Worm (Caenorhabditis elegans) whole organism, mixed stage, embryonic: Measurements from ENCODE around the gene ncl-1.
A peak's percentile ranks its signal among the peaks of the same experiment; 100 is the strongest.

Experiments
- M03D4.4 ChIP-seq: sonication (generic microtip); optimal IDR thresholded peaks from 2 replicates; lab custom pipeline; 2017; ENCODE audit warnings: mild to moderate bottlenecking, missing genetic modification characterization, missing compliant biosample characterization
- blmp-1 ChIP-seq: fragments of 150-350 bp; optimal IDR thresholded peaks from 2 replicates; lab custom pipeline; 2014; ENCODE audit warnings: missing biosample characterization, missing genetic modification characterization
- ceh-39 ChIP-seq: fragments of 150-350 bp; optimal IDR thresholded peaks from 2 replicates; lab custom pipeline; 2014; ENCODE audit warnings: missing biosample characterization, missing genetic modification characterization
- ceh-83 ChIP-seq: fragments of 200-800 bp; sonication (Bioruptor generic); optimal IDR thresholded peaks from 2 replicates; lab custom pipeline; 2018; ENCODE audit warnings: mild to moderate bottlenecking, missing genetic modification characterization, missing compliant biosample characterization
- ces-1 ChIP-seq: fragments of 150-350 bp; optimal IDR thresholded peaks from 2 replicates; lab custom pipeline; 2014; ENCODE audit warnings: missing biosample characterization, missing genetic modification reagents, missing genetic modification characterization
- cnd-1 ChIP-seq: fragments of 200-800 bp; sonication (Bioruptor generic); optimal IDR thresholded peaks from 2 replicates; lab custom pipeline; 2018; ENCODE audit warnings: mild to moderate bottlenecking, missing genetic modification characterization, missing compliant biosample characterization
- elt-1 ChIP-seq: sonication (generic microtip); optimal IDR thresholded peaks from 2 replicates; lab custom pipeline; 2017; ENCODE audit warnings: missing genetic modification characterization, mild to moderate bottlenecking, missing compliant biosample characterization, antibody characterized with exemption, moderate library complexity, borderline replicate concordance; ENCODE audit not compliant: insufficient read depth
- elt-3 ChIP-seq: fragments of 150-350 bp; optimal IDR thresholded peaks from 2 replicates; lab custom pipeline; 2014; ENCODE audit warnings: missing biosample characterization, missing genetic modification characterization
- flh-1 ChIP-seq: fragments of 200-800 bp; sonication (Bioruptor generic); optimal IDR thresholded peaks from 2 replicates; lab custom pipeline; 2018; ENCODE audit warnings: mild to moderate bottlenecking, missing genetic modification characterization, moderate library complexity, missing compliant biosample characterization
- ham-2 ChIP-seq: fragments of 200-800 bp; sonication (Bioruptor generic); optimal IDR thresholded peaks from 2 replicates; lab custom pipeline; 2018; ENCODE audit warnings: mild to moderate bottlenecking, missing genetic modification characterization, missing compliant biosample characterization
- hlh-1 ChIP-seq: fragments of 150-350 bp; optimal IDR thresholded peaks from 2 replicates; lab custom pipeline; 2014; ENCODE audit warnings: missing biosample characterization, missing genetic modification reagents, missing genetic modification characterization
- lin-13 ChIP-seq: fragments of 150-350 bp; optimal IDR thresholded peaks from 2 replicates; lab custom pipeline; 2014; ENCODE audit warnings: missing biosample characterization, missing genetic modification characterization
- lin-32 ChIP-seq: fragments of 200-800 bp; sonication (Bioruptor generic); optimal IDR thresholded peaks from 2 replicates; lab custom pipeline; 2018; ENCODE audit warnings: mild to moderate bottlenecking, missing genetic modification characterization, missing compliant biosample characterization
- lsy-2 ChIP-seq: fragments of 150-350 bp; optimal IDR thresholded peaks from 2 replicates; lab custom pipeline; 2014; ENCODE audit warnings: missing biosample characterization, missing genetic modification characterization
- mab-5 ChIP-seq: fragments of 150-350 bp; optimal IDR thresholded peaks from 2 replicates; lab custom pipeline; 2014; ENCODE audit warnings: missing biosample characterization, missing genetic modification characterization
- mep-1 ChIP-seq: fragments of 150-350 bp; optimal IDR thresholded peaks from 2 replicates; lab custom pipeline; 2017; ENCODE audit warnings: missing biosample characterization, missing genetic modification reagents, missing genetic modification characterization, inconsistent platforms
- mls-2 ChIP-seq: sonication (generic microtip); optimal IDR thresholded peaks from 2 replicates; lab custom pipeline; 2016; ENCODE audit warnings: mild to moderate bottlenecking, missing genetic modification characterization, moderate library complexity, missing compliant biosample characterization
- nhr-12 ChIP-seq: fragments of 150-350 bp; optimal IDR thresholded peaks from 2 replicates; lab custom pipeline; 2014; ENCODE audit warnings: missing biosample characterization, missing genetic modification characterization
- nhr-2 ChIP-seq: fragments of 150-350 bp; optimal IDR thresholded peaks from 2 replicates; lab custom pipeline; 2014; ENCODE audit warnings: missing biosample characterization, missing genetic modification characterization
- nhr-237 ChIP-seq: fragments of 150-350 bp; optimal IDR thresholded peaks from 2 replicates; lab custom pipeline; 2014; ENCODE audit warnings: missing biosample characterization, missing genetic modification characterization
- nhr-28 ChIP-seq: fragments of 150-350 bp; optimal IDR thresholded peaks from 2 replicates; lab custom pipeline; 2014; ENCODE audit warnings: missing biosample characterization, missing genetic modification characterization
- nhr-76 ChIP-seq: sonication (generic microtip); optimal IDR thresholded peaks from 2 replicates; lab custom pipeline; 2017; ENCODE audit warnings: missing biosample characterization, missing genetic modification characterization
- pha-4 ChIP-seq: fragments of 150-350 bp; optimal IDR thresholded peaks from 2 replicates; lab custom pipeline; 2018; ENCODE audit warnings: missing biosample characterization, missing genetic modification reagents, missing genetic modification characterization
- sptf-1 ChIP-seq: sonication (generic microtip); optimal IDR thresholded peaks from 2 replicates; lab custom pipeline; 2017; ENCODE audit warnings: mild to moderate bottlenecking, missing genetic modification characterization, moderate library complexity, missing compliant biosample characterization
- tbx-8 ChIP-seq: fragments of 200-800 bp; sonication (Bioruptor generic); optimal IDR thresholded peaks from 2 replicates; lab custom pipeline; 2018; ENCODE audit warnings: mild to moderate bottlenecking, missing genetic modification characterization, moderate library complexity, missing compliant biosample characterization
- unc-120 ChIP-seq: sonication (generic microtip); optimal IDR thresholded peaks from 2 replicates; lab custom pipeline; 2017; ENCODE audit warnings: missing genetic modification characterization, missing compliant biosample characterization; ENCODE audit not compliant: poor library complexity, severe bottlenecking
- unc-39 ChIP-seq: fragments of 150-350 bp; optimal IDR thresholded peaks from 2 replicates; lab custom pipeline; 2014; ENCODE audit warnings: missing biosample characterization, missing genetic modification characterization
- unc-62 ChIP-seq: fragments of 150-350 bp; optimal IDR thresholded peaks from 2 replicates; lab custom pipeline; 2014; ENCODE audit warnings: missing biosample characterization, missing genetic modification reagents, missing genetic modification characterization
- zip-8 ChIP-seq: fragments of 150-350 bp; optimal IDR thresholded peaks from 2 replicates; lab custom pipeline; 2014; ENCODE audit warnings: missing biosample characterization, missing genetic modification characterization
- ztf-11 ChIP-seq: fragments of 150-350 bp; optimal IDR thresholded peaks from 2 replicates; lab custom pipeline; 2014; ENCODE audit warnings: missing biosample characterization, missing genetic modification characterization

Gene ncl-1

ce11 chrIII:7762250-7762649 is 42.7 kb downstream of the ncl-1 start:
- no peak for TF ChIP-seq sptf-1 (tag; lab: Kevin White, UChicago)
- TF ChIP-seq nhr-28 (tag; lab: Kevin White, UChicago): no peak
- TF ChIP-seq hlh-1 (tag; lab: Kevin White, UChicago): no peak
- no peak for TF ChIP-seq nhr-12 (tag; lab: Kevin White, UChicago)
- TF ChIP-seq M03D4.4 (tag; lab: Kevin White, UChicago): no peak
- TF ChIP-seq flh-1 (GFP tag; lab: Kevin White, UChicago): no peak
- TF ChIP-seq mep-1 (tag; lab: Kevin White, UChicago): no peak
- TF ChIP-seq cnd-1 (tag; lab: Kevin White, UChicago): no peak
- TF ChIP-seq elt-1: no peak
- TF ChIP-seq lin-13 (tag; lab: Kevin White, UChicago): no peak
- no peak for TF ChIP-seq nhr-2
- no peak for TF ChIP-seq lsy-2 (tag; lab: Kevin White, UChicago)
- TF ChIP-seq pha-4: no peak
- TF ChIP-seq ztf-11 (tag; lab: Kevin White, UChicago): no peak
- no peak for TF ChIP-seq blmp-1 (tag; lab: Kevin White, UChicago)

DNA sequence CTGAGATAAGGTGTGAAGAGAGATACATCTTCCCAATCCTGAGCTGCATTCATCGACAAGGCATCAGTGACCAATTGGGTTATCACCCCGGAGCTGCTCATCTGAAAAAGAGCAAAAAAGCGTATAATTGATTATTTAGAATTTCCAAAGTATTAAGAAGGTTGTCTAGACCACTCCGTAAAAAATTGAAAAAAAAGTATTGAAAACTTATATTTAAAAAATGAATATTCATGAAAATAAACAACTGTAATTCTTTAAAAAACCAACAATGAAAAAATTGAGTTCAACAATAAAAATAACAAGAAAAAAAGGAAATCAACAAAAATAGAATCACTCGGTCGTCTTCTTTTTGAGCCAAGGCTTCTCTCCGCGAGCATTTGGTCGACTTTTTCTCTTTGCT is 44.0 kb downstream of the ncl-1 start, which contains the start of gene mtx-2:
TSS of gene mtx-2 (minus strand) at position 101 of the 400 bp plus-strand sequence.
- TF ChIP-seq lsy-2 (tag; lab: Kevin White, UChicago) (no peak), lin-13 (tag; lab: Kevin White, UChicago) (no peak), ztf-11 (tag; lab: Kevin White, UChicago) (no peak), hlh-1 (tag; lab: Kevin White, UChicago) (no peak), lin-32 (GFP tag; lab: Kevin White, UChicago) (no peak), mls-2 (tag; lab: Kevin White, UChicago) (no peak), unc-39 (tag; lab: Kevin White, UChicago) (no peak), ham-2 (no peak), ces-1 (GFP tag; lab: Kevin White, UChicago) (no peak), ceh-39 (tag; lab: Kevin White, UChicago) (no peak), nhr-76 (tag; lab: Kevin White, UChicago) (no peak), cnd-1 (tag; lab: Kevin White, UChicago) (no peak), zip-8 (tag; lab: Kevin White, UChicago) (no peak), unc-120 (tag; lab: Kevin White, UChicago) (no peak), nhr-237 (no peak), unc-62 (GFP tag; lab: Kevin White, UChicago) (no peak)

DNA sequence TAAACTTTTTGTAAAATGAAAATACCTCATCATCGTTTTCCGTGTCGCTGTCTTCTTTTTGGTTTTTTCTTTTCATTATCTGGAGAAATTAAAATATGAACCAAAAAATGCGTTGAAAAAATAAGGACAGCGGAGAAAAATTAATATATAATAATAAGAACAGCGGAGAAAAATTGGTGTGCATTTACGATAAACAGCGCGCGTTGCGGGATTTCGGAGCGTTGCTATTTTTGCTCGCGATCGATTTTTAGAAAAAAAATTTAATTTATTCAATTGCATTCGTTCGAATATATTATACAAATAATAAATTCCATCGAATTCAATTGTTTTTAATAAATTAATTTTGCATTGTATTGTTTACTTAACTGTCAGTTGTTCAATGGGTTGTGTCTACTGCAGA is 46.4 kb downstream of the ncl-1 start, which contains the start of gene ZK686.2:
TSS of gene ZK686.2 (minus strand) at position 79 of the 400 bp plus-strand sequence.
- TF ChIP-seq ceh-39 (tag; lab: Kevin White, UChicago) (peak; percentile 35), mep-1 (tag; lab: Kevin White, UChicago) (peak; percentile 58), nhr-76 (tag; lab: Kevin White, UChicago) (no peak), M03D4.4 (tag; lab: Kevin White, UChicago) (no peak), nhr-2 (no peak), lsy-2 (tag; lab: Kevin White, UChicago) (peak; percentile 64), nhr-237 (no peak), hlh-1 (tag; lab: Kevin White, UChicago) (no peak), lin-32 (GFP tag; lab: Kevin White, UChicago) (no peak), mab-5 (tag; lab: Kevin White, UChicago) (peak; percentile 32), tbx-8 (GFP tag; lab: Kevin White, UChicago) (no peak), unc-39 (tag; lab: Kevin White, UChicago) (no peak), ces-1 (GFP tag; lab: Kevin White, UChicago) (peak; percentile 81), nhr-28 (tag; lab: Kevin White, UChicago) (no peak), unc-120 (tag; lab: Kevin White, UChicago) (peak; percentile 20)

- TF ChIP-seq nhr-28 (tag; lab: Kevin White, UChicago): no peak
- TF ChIP-seq zip-8 (tag; lab: Kevin White, UChicago): no peak
- no peak for TF ChIP-seq elt-1
- TF ChIP-seq ces-1 (GFP tag; lab: Kevin White, UChicago): no peak
- TF ChIP-seq ceh-39 (tag; lab: Kevin White, UChicago): no peak
- no peak for TF ChIP-seq blmp-1 (tag; lab: Kevin White, UChicago)
- no peak for TF ChIP-seq ceh-83
- no peak for TF ChIP-seq elt-3 (tag; lab: Kevin White, UChicago)
- no peak for TF ChIP-seq nhr-237
- TF ChIP-seq unc-120 (tag; lab: Kevin White, UChicago): no peak
- TF ChIP-seq sptf-1 (tag; lab: Kevin White, UChicago): no peak
- no peak for TF ChIP-seq ham-2
- no peak for TF ChIP-seq nhr-12 (tag; lab: Kevin White, UChicago)
- TF ChIP-seq mls-2 (tag; lab: Kevin White, UChicago): no peak
Measured at ce11 chrIII:7767415-7767814, 47.9 kb downstream of the ncl-1 start, which contains the start of gene ZK686.5. TSS of gene ZK686.5 (minus strand) at chrIII:7767515.
